Worm (Caenorhabditis elegans): ENCODE data around the gene C03B1.4.

Gene C03B1.4

ce11 chrX:6373348-6373747, 9.1 kb downstream of the C03B1.4 start, which contains the start of gene C03B1.17:
TSS of gene C03B1.17 (plus strand) at chrX:6373648.
- TF ChIP-seq fkh-2 (tag; optimal IDR thresholded peaks at IDR 0.05): no peak
- TF ChIP-seq ZK546.5 (tag; optimal IDR thresholded peaks at IDR 0.05): no peak
- no peak for TF ChIP-seq lsy-12 (tag; optimal IDR thresholded peaks at IDR 0.05)
- TF ChIP-seq ztf-11 (tag; optimal IDR thresholded peaks at IDR 0.05): no peak
- no peak for TF ChIP-seq ceh-28 (tag; optimal IDR thresholded peaks at IDR 0.05)
- no peak for TF ChIP-seq elt-3 (tag; optimal IDR thresholded peaks at IDR 0.05)
- no peak for TF ChIP-seq hmg-11 (tag; optimal IDR thresholded peaks at IDR 0.05)
- TF ChIP-seq pqm-1 (tag; optimal IDR thresholded peaks at IDR 0.05): no peak
- no peak for TF ChIP-seq nhr-11 (tag; optimal IDR thresholded peaks at IDR 0.05)
- TF ChIP-seq fkh-10 (GFP tag; optimal IDR thresholded peaks at IDR 0.05): no peak
- TF ChIP-seq nhr-12 (tag; optimal IDR thresholded peaks at IDR 0.05): no peak
- no peak for TF ChIP-seq nhr-67 (tag; optimal IDR thresholded peaks at IDR 0.05)
- no peak for TF ChIP-seq R02D3.7 (tag; optimal IDR thresholded peaks at IDR 0.05)
- TF ChIP-seq ztf-4 (tag; optimal IDR thresholded peaks at IDR 0.05): no peak
- TF ChIP-seq unc-62 (GFP tag; optimal IDR thresholded peaks at IDR 0.05): no peak
- no peak for TF ChIP-seq ceh-16 (tag; optimal IDR thresholded peaks at IDR 0.05)
- no peak for TF ChIP-seq elt-1 (tag; optimal IDR thresholded peaks at IDR 0.05)

ce11 chrX:6374451-6374850, 10.2 kb downstream of the C03B1.4 start, which contains the start of gene C03B1.1:
TSS of gene C03B1.1 (plus strand) at chrX:6374751.
- TF ChIP-seq zag-1 (tag; optimal IDR thresholded peaks at IDR 0.05) (no peak), daf-12 (tag; optimal IDR thresholded peaks at IDR 0.05) (no peak), ceh-9 (tag; optimal IDR thresholded peaks at IDR 0.05) (no peak), nhr-12 (tag; optimal IDR thresholded peaks at IDR 0.05) (no peak), lin-15B (tag; optimal IDR thresholded peaks at IDR 0.05) (no peak), mdl-1 (tag; optimal IDR thresholded peaks at IDR 0.05) (no peak), fos-1 (tag; optimal IDR thresholded peaks at IDR 0.05) (no peak), unc-39 (tag; optimal IDR thresholded peaks at IDR 0.05) (no peak), pqm-1 (tag; optimal IDR thresholded peaks at IDR 0.05) (no peak), nhr-11 (tag; optimal IDR thresholded peaks at IDR 0.05) (no peak), snpc-4 (tag; optimal IDR thresholded peaks at IDR 0.05) (no peak), ceh-82 (tag; optimal IDR thresholded peaks at IDR 0.05) (no peak), mml-1 (tag; optimal IDR thresholded peaks at IDR 0.05) (no peak), nhr-43 (tag; optimal IDR thresholded peaks at IDR 0.05; ENCODE audit: poor library complexity, severe bottlenecking) (no peak), sea-2 (GFP tag; optimal IDR thresholded peaks at IDR 0.05) (no peak), lin-39 (tag; optimal IDR thresholded peaks at IDR 0.05) (no peak), skn-1 (tag; optimal IDR thresholded peaks at IDR 0.05) (no peak), lsy-12 (tag; optimal IDR thresholded peaks at IDR 0.05) (no peak), unc-62 (GFP tag; optimal IDR thresholded peaks at IDR 0.05) (no peak), nfya-1 (tag; optimal IDR thresholded peaks at IDR 0.05; ENCODE audit: insufficient read depth) (no peak)

- TF ChIP-seq elt-2 (tag; optimal IDR thresholded peaks at IDR 0.05) (peak; percentile 76), unc-39 (tag; optimal IDR thresholded peaks at IDR 0.05) (no peak), ceh-16 (tag; optimal IDR thresholded peaks at IDR 0.05) (no peak), ceh-82 (tag; optimal IDR thresholded peaks at IDR 0.05) (no peak), ceh-9 (tag; optimal IDR thresholded peaks at IDR 0.05) (no peak), nhr-12 (tag; optimal IDR thresholded peaks at IDR 0.05) (no peak), mml-1 (tag; optimal IDR thresholded peaks at IDR 0.05) (no peak), lin-15B (tag; optimal IDR thresholded peaks at IDR 0.05) (no peak), pqm-1 (tag; optimal IDR thresholded peaks at IDR 0.05) (peak; percentile 66), nhr-11 (tag; optimal IDR thresholded peaks at IDR 0.05) (no peak), fkh-10 (GFP tag; optimal IDR thresholded peaks at IDR 0.05) (no peak), sea-2 (GFP tag; optimal IDR thresholded peaks at IDR 0.05) (no peak), lin-39 (tag; optimal IDR thresholded peaks at IDR 0.05) (no peak), egl-27 (tag; optimal IDR thresholded peaks at IDR 0.05) (no peak), nhr-67 (tag; optimal IDR thresholded peaks at IDR 0.05) (no peak), ZK546.5 (tag; optimal IDR thresholded peaks at IDR 0.05) (no peak)
Measured at ce11 chrX:6377634-6378288, 13.5 kb downstream of the C03B1.4 start, which contains the start of gene lmp-1. TSS of gene lmp-1 (minus strand) at chrX:6377684.

- TF ChIP-seq nhr-43 (tag; optimal IDR thresholded peaks at IDR 0.05; ENCODE audit: poor library complexity, severe bottlenecking) (peak; percentile 2), hmg-11 (tag; optimal IDR thresholded peaks at IDR 0.05) (peak; percentile 76), ztf-11 (tag; optimal IDR thresholded peaks at IDR 0.05) (no peak), elt-2 (tag; optimal IDR thresholded peaks at IDR 0.05) (no peak), jun-1 (tag; optimal IDR thresholded peaks at IDR 0.05) (peak; percentile 28), tbx-2 (tag; optimal IDR thresholded peaks at IDR 0.05) (peak; percentile 22), mdl-1 (tag; optimal IDR thresholded peaks at IDR 0.05) (peak; percentile 19), pqm-1 (tag; optimal IDR thresholded peaks at IDR 0.05) (no peak), lin-15B (tag; optimal IDR thresholded peaks at IDR 0.05) (peak; percentile 46), lin-39 (tag; optimal IDR thresholded peaks at IDR 0.05) (peak; percentile 86), pha-4 (tag; optimal IDR thresholded peaks at IDR 0.05) (peak; percentile 80), nhr-25 (tag; optimal IDR thresholded peaks at IDR 0.05) (peak; percentile 1), snpc-4 (tag; optimal IDR thresholded peaks at IDR 0.05) (peak; percentile 34), nfya-1 (tag; optimal IDR thresholded peaks at IDR 0.05; ENCODE audit: insufficient read depth) (peak; percentile 70), fos-1 (tag; optimal IDR thresholded peaks at IDR 0.05) (no peak), sea-2 (GFP tag; optimal IDR thresholded peaks at IDR 0.05) (peak; percentile 51), ztf-4 (tag; optimal IDR thresholded peaks at IDR 0.05) (no peak), lsy-12 (tag; optimal IDR thresholded peaks at IDR 0.05) (peak; percentile 24), ceh-16 (tag; optimal IDR thresholded peaks at IDR 0.05) (no peak)
Measured at ce11 chrX:6378363-6378762, 14.1 kb downstream of the C03B1.4 start.
